Fruit fly (Drosophila melanogaster) Kc167 (cell line): ENCODE data around the gene tbrd-1.

ENCODE experiments used
- Myc ChIP-seq: fragments of >200 bp; optimal IDR thresholded peaks from 2 replicates; lab custom pipeline; 2017; ENCODE audit warnings: missing external identifiers
- h ChIP-seq: fragments of >200 bp; optimal IDR thresholded peaks from 3 replicates; lab custom pipeline; 2018; ENCODE audit warnings: missing external identifiers
- insv ChIP-seq: fragments of >200 bp; optimal IDR thresholded peaks from 3 replicates; lab custom pipeline; 2018; ENCODE audit warnings: missing external identifiers
- psq ChIP-seq: fragments of >200 bp; optimal IDR thresholded peaks from 2 replicates; lab custom pipeline; 2017; ENCODE audit warnings: missing external identifiers
- ttk ChIP-seq: sonication (Bioruptor generic); optimal IDR thresholded peaks from 2 replicates; lab custom pipeline; 2017; ENCODE audit warnings: missing external identifiers

- TF ChIP-seq ttk (lab: Kevin White, UChicago), result no peak
- no peak for TF ChIP-seq h
- no peak for TF ChIP-seq psq (lab: Kevin White, UChicago)
- no peak for TF ChIP-seq Myc (lab: Kevin White, UChicago)
- no peak for TF ChIP-seq insv
Measured at dm6 chr3R:23887096-23887421, 6.3 kb downstream of the tbrd-1 start.
